Worm (Caenorhabditis elegans): ENCODE measurements around the gene nit-1.

ce11 chrIII:3969133-3969532 lies 47.1 kb downstream of the nit-1 start:
- TF ChIP-seq mep-1 (tag; optimal IDR thresholded peaks at IDR 0.05) (no peak), zip-8 (tag; optimal IDR thresholded peaks at IDR 0.05) (no peak), snpc-4 (tag; optimal IDR thresholded peaks at IDR 0.05) (no peak), unc-39 (tag; optimal IDR thresholded peaks at IDR 0.05) (no peak), nhr-76 (tag; optimal IDR thresholded peaks at IDR 0.05) (no peak), lsy-2 (tag; optimal IDR thresholded peaks at IDR 0.05) (no peak), blmp-1 (tag; optimal IDR thresholded peaks at IDR 0.05) (no peak), drap-1 (GFP tag; optimal IDR thresholded peaks at IDR 0.05) (no peak), ztf-11 (tag; optimal IDR thresholded peaks at IDR 0.05) (no peak), nhr-2 (tag; optimal IDR thresholded peaks at IDR 0.05) (no peak), sem-2 (GFP tag; optimal IDR thresholded peaks at IDR 0.05) (no peak), pha-4 (tag; optimal IDR thresholded peaks at IDR 0.05) (no peak), sptf-1 (tag; optimal IDR thresholded peaks at IDR 0.05) (no peak), unc-62 (GFP tag; optimal IDR thresholded peaks at IDR 0.05) (no peak)
